Worm (Caenorhabditis elegans) whole organism, L4 larva: ENCODE results near the gene H12I13.1.

Experiments used
- hif-1 ChIP-seq, 2 experiments: sonication (generic microtip); optimal IDR thresholded peaks; 2 replicates each; lab custom pipeline; 2016 to 2017; ENCODE audit warnings: missing compliant biosample characterization in 2 of 2, missing genetic modification characterization in 2 of 2, missing genetic modification reagents in 2 of 2, missing genotype in 2 of 2, mild to moderate bottlenecking in 1 of 2
- nhr-11 ChIP-seq: fragments of 150-350 bp; optimal IDR thresholded peaks from 2 replicates; lab custom pipeline; 2014; ENCODE audit warnings: missing biosample characterization, missing genetic modification characterization
- nhr-237 ChIP-seq: sonication (generic microtip); optimal IDR thresholded peaks from 2 replicates; lab custom pipeline; 2017; ENCODE audit warnings: missing biosample characterization, missing genetic modification characterization
- nhr-25 ChIP-seq: sonication (generic microtip); optimal IDR thresholded peaks from 2 replicates; lab custom pipeline; 2017; ENCODE audit warnings: missing genetic modification characterization, mild to moderate bottlenecking, missing compliant biosample characterization, antibody characterized with exemption, moderate library complexity, borderline replicate concordance; ENCODE audit not compliant: insufficient read depth
- skn-1 ChIP-seq: fragments of 150-350 bp; optimal IDR thresholded peaks from 2 replicates; lab custom pipeline; 2014; ENCODE audit warnings: missing biosample characterization, missing genetic modification characterization

DNA sequence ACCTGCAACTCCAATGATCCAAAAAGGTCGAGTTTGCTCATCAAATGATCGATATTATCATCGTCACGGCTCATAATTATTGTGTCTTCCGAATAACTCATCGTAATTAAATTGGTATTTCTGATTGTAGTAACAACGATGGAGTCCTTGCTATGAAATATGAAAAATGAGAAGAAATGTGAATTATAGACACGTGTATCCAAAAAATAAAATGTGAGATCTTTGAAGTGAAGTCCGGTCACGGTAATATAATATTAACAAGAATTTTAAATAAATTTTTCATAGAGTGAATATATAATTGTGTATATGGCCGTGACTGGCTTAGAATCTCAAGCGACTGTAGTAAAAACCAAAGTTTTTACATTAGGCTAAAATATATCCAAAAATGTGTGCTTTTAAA is at the start of gene H12I13.1:
- TF ChIP-seq nhr-237 (tag; lab: Kevin White, UChicago), result no peak
- TF ChIP-seq skn-1 (tag; lab: Kevin White, UChicago), result no peak
- TF ChIP-seq nhr-25 (tag; lab: Kevin White, UChicago), result no peak
- TF ChIP-seq nhr-11 (tag; lab: Kevin White, UChicago), result no peak
- TF ChIP-seq hif-1 (tag; optimal IDR thresholded peaks at IDR 0.05; lab: Kevin White, UChicago), result no peak
